Worm (Caenorhabditis elegans): ENCODE measurements around the gene T07G12.3.
A peak's percentile ranks its signal among the peaks of the same experiment; 100 is the strongest.

Gene T07G12.3

DNA sequence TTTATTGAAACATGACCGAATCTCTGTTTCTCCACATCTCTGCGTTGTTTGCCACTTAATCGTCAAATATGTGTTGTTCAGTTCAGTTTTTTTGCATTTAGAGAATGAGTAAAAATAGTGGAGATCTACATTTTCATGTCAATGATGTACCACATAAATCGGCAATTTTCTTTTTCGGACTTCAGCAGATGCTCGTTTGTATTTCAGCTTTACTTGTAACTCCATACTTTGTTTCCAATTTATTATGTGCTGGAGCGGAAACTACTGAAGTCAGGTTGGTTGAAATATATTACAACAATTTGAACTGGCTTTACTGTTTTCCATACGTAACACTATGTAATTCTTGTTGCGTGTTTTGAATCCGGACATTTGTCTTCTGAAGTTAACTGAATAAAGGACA lies 3.1 kb upstream of the T07G12.3 start, which contains the start of gene T07G12.2:
T07G12.2 (plus strand) TSS at position 62 of the 400 bp plus-strand sequence.
- TF ChIP-seq lin-15B (tag; optimal IDR thresholded peaks at IDR 0.05) (no peak), unc-98 (GFP tag; IDR thresholded peaks at IDR 0.05) (no peak), snu-23 (GFP tag; optimal IDR thresholded peaks at IDR 0.05) (no peak), skn-1 (tag; optimal IDR thresholded peaks at IDR 0.05) (no peak), aly-2 (tag; optimal IDR thresholded peaks at IDR 0.05) (no peak), nhr-84 (tag; optimal IDR thresholded peaks at IDR 0.05) (no peak), unc-62 (GFP tag; optimal IDR thresholded peaks at IDR 0.05) (no peak), hpl-2 (GFP tag; optimal IDR thresholded peaks at IDR 0.05) (no peak), nhr-71 (tag; optimal IDR thresholded peaks at IDR 0.05) (no peak), mep-1 (tag; optimal IDR thresholded peaks at IDR 0.05) (no peak), sptf-1 (tag; optimal IDR thresholded peaks at IDR 0.05) (no peak), mab-9 (GFP tag; IDR thresholded peaks at IDR 0.05) (no peak), unc-130 (tag; optimal IDR thresholded peaks at IDR 0.05) (no peak), efl-3 (GFP tag; optimal IDR thresholded peaks at IDR 0.05) (no peak), irx-1 (tag; optimal IDR thresholded peaks at IDR 0.05) (no peak)

ce11 chrIV:10538584-10538983 lies 4.8 kb downstream of the T07G12.3 start, which contains the start of gene T07G12.4:
T07G12.4 (minus strand) TSS chrIV:10538684.
- TF ChIP-seq lir-3 (tag; optimal IDR thresholded peaks at IDR 0.05; ENCODE audit: poor library complexity), result no peak
- TF ChIP-seq unc-130 (tag; optimal IDR thresholded peaks at IDR 0.05), result no peak
- no peak for TF ChIP-seq skn-1 (tag; optimal IDR thresholded peaks at IDR 0.05)
- TF ChIP-seq swsn-7 (tag; optimal IDR thresholded peaks at IDR 0.05), result no peak
- TF ChIP-seq ceh-8 (GFP tag; optimal IDR thresholded peaks at IDR 0.05), result no peak
- no peak for TF ChIP-seq unc-98 (GFP tag; IDR thresholded peaks at IDR 0.05)
- TF ChIP-seq nhr-28 (tag; optimal IDR thresholded peaks at IDR 0.05), result no peak
- no peak for TF ChIP-seq nhr-76 (tag; optimal IDR thresholded peaks at IDR 0.05)
- TF ChIP-seq ztf-4 (tag; optimal IDR thresholded peaks at IDR 0.05), result no peak

- TF ChIP-seq dsc-1 (tag; optimal IDR thresholded peaks at IDR 0.05) (no peak), nhr-12 (tag; optimal IDR thresholded peaks at IDR 0.05) (no peak), swsn-7 (tag; optimal IDR thresholded peaks at IDR 0.05) (no peak), tbx-2 (tag; optimal IDR thresholded peaks at IDR 0.05) (no peak), pax-3 (tag; optimal IDR thresholded peaks at IDR 0.05) (no peak), nhr-28 (tag; optimal IDR thresholded peaks at IDR 0.05) (no peak), elt-2 (tag; optimal IDR thresholded peaks at IDR 0.05) (peak; percentile 52)
Measured at ce11 chrIV:10542283-10542682, 8.5 kb downstream of the T07G12.3 start.

ce11 chrIV:10543361-10543760 lies 9.6 kb downstream of the T07G12.3 start:
- TF ChIP-seq tlp-1 (tag; optimal IDR thresholded peaks at IDR 0.05), result peak; percentile 12
- no peak for TF ChIP-seq ceh-63 (GFP tag; optimal IDR thresholded peaks at IDR 0.05)
- TF ChIP-seq unc-30 (tag; optimal IDR thresholded peaks at IDR 0.05), result no peak
- TF ChIP-seq tbx-2 (tag; optimal IDR thresholded peaks at IDR 0.05), result no peak
- TF ChIP-seq nhr-11 (tag; optimal IDR thresholded peaks at IDR 0.05), result no peak
- no peak for TF ChIP-seq nhr-12 (tag; optimal IDR thresholded peaks at IDR 0.05)
- TF ChIP-seq elt-2 (tag; optimal IDR thresholded peaks at IDR 0.05), result peak; percentile 95
- no peak for TF ChIP-seq ets-5 (GFP tag; IDR thresholded peaks at IDR 0.05)
- TF ChIP-seq nhr-84 (tag; optimal IDR thresholded peaks at IDR 0.05), result no peak
- no peak for TF ChIP-seq elt-3 (tag; optimal IDR thresholded peaks at IDR 0.05)
- peak; percentile 38 for TF ChIP-seq nhr-90 (tag; optimal IDR thresholded peaks at IDR 0.05; ENCODE audit: poor library complexity)
- TF ChIP-seq F16B12.6 (tag; optimal IDR thresholded peaks at IDR 0.05), result no peak
- peak; percentile 70 for TF ChIP-seq pqm-1 (tag; optimal IDR thresholded peaks at IDR 0.05)
- TF ChIP-seq skn-1 (tag; optimal IDR thresholded peaks at IDR 0.05), result no peak
- no peak for TF ChIP-seq vab-15 (tag; optimal IDR thresholded peaks at IDR 0.05)

ce11 chrIV:10545038-10545437 lies 11.3 kb downstream of the T07G12.3 start, which contains the start of gene T07G12.5:
T07G12.5 (minus strand) TSS chrIV:10545138.
- TF ChIP-seq elt-2 (tag; optimal IDR thresholded peaks at IDR 0.05) (peak; percentile 47), unc-62 (GFP tag; optimal IDR thresholded peaks at IDR 0.05) (no peak)

Measured in whole organism, L1 larva.